Worm (Caenorhabditis elegans) whole organism, young adult: ENCODE measurements around the gene K08H2.3.

Experiments used
- B0019.2 ChIP-seq: fragments of 200-800 bp; sonication (Bioruptor generic); conservative IDR thresholded peaks from 2 replicates; pipeline ENCODE4 v1.3.6; 2022; ENCODE audit warnings: missing genetic modification reagents, missing genetic modification characterization, missing compliant biosample characterization
- C06A6.2 ChIP-seq: fragments of 200-800 bp; sonication (Bioruptor generic); conservative IDR thresholded peaks from 2 replicates; pipeline ENCODE4 v1.3.6; 2022; ENCODE audit warnings: missing genetic modification characterization, missing compliant biosample characterization
- F23B12.7 ChIP-seq: sonication (generic microtip); optimal IDR thresholded peaks from 2 replicates; lab custom pipeline; 2017; ENCODE audit warnings: missing genetic modification characterization, mild to moderate bottlenecking, missing compliant biosample characterization, antibody characterized with exemption, moderate library complexity; ENCODE audit not compliant: insufficient read depth
- F33H1.4 ChIP-seq: fragments of 200-800 bp; sonication (Bioruptor generic); IDR thresholded peaks from 2 replicates; pipeline ENCODE4 v1.3.6; 2022; ENCODE audit warnings: missing genetic modification reagents, missing genetic modification characterization, missing compliant biosample characterization
- F37B4.10 ChIP-seq: fragments of 200-800 bp; sonication (Bioruptor generic); IDR thresholded peaks from 2 replicates; pipeline ENCODE4 v1.3.6; 2022; ENCODE audit warnings: missing genetic modification characterization, missing compliant biosample characterization
- F39B2.1 ChIP-seq: fragments of 200-800 bp; sonication (Bioruptor generic); IDR thresholded peaks from 2 replicates; pipeline ENCODE4 v1.3.6; 2022; ENCODE audit warnings: missing genetic modification reagents, missing genetic modification characterization, missing compliant biosample characterization
- F57C9.4 ChIP-seq: sonication (generic microtip); optimal IDR thresholded peaks from 2 replicates; lab custom pipeline; 2017; ENCODE audit warnings: mild to moderate bottlenecking, missing genetic modification characterization, missing compliant biosample characterization
- K11D2.4 ChIP-seq: fragments of 200-800 bp; sonication (Bioruptor generic); IDR thresholded peaks from 2 replicates; pipeline ENCODE4 v1.3.6; 2022; ENCODE audit warnings: missing genetic modification reagents, missing genetic modification characterization, missing compliant biosample characterization
- T26A5.8 ChIP-seq: sonication (generic microtip); optimal IDR thresholded peaks from 2 replicates; lab custom pipeline; 2016; ENCODE audit warnings: missing genetic modification characterization, missing compliant biosample characterization
- Y67H2A.10 ChIP-seq: fragments of 200-800 bp; sonication (Bioruptor generic); conservative IDR thresholded peaks from 2 replicates; pipeline ENCODE4 v1.3.6; 2022; ENCODE audit warnings: missing genetic modification reagents, missing genetic modification characterization, missing compliant biosample characterization
- Y79H2A.3 ChIP-seq: fragments of 200-800 bp; sonication (Bioruptor generic); conservative IDR thresholded peaks from 2 replicates; pipeline ENCODE4 v1.3.6; 2022; ENCODE audit warnings: missing genetic modification reagents, missing genetic modification characterization, missing compliant biosample characterization
- akir-1 ChIP-seq: fragments of 200-800 bp; sonication (Bioruptor generic); optimal IDR thresholded peaks from 2 replicates; lab custom pipeline; 2018; ENCODE audit warnings: mild to moderate bottlenecking, missing genetic modification characterization, moderate library complexity, missing compliant biosample characterization
- ama-1 ChIP-seq, 3 experiments: fragments of 150-350 bp in 1 of 3; sonication (generic microtip) in 2 of 3; optimal IDR thresholded peaks; 2 replicates each; lab custom pipeline; 2014 to 2018; ENCODE audit warnings: missing biosample characterization in 2 of 3, missing genetic modification characterization in 2 of 3, missing genetic modification reagents in 2 of 3
- aptf-3 ChIP-seq: fragments of 200-800 bp; sonication (Bioruptor generic); IDR thresholded peaks from 2 replicates; pipeline ENCODE4 v1.3.6; 2022; ENCODE audit warnings: missing genetic modification characterization, missing compliant biosample characterization
- athp-1 ChIP-seq: sonication (generic microtip); optimal IDR thresholded peaks from 2 replicates; lab custom pipeline; 2017; ENCODE audit warnings: mild to moderate bottlenecking, missing genetic modification characterization, missing compliant biosample characterization
- attf-5 ChIP-seq: fragments of 200-800 bp; sonication (Bioruptor generic); optimal IDR thresholded peaks from 2 replicates; lab custom pipeline; 2018; ENCODE audit warnings: mild to moderate bottlenecking, missing genetic modification characterization, missing compliant biosample characterization
- ceh-27 ChIP-seq: fragments of 200-800 bp; sonication (Bioruptor generic); optimal IDR thresholded peaks from 2 replicates; lab custom pipeline; 2018; ENCODE audit warnings: mild to moderate bottlenecking, missing genetic modification characterization, moderate library complexity, missing compliant biosample characterization
- ceh-40 ChIP-seq: fragments of 200-800 bp; sonication (Bioruptor generic); IDR thresholded peaks from 2 replicates; pipeline ENCODE4 v1.3.6; 2022; ENCODE audit warnings: missing genetic modification characterization, missing compliant biosample characterization
- ceh-58 ChIP-seq: fragments of 200-800 bp; sonication (Bioruptor generic); IDR thresholded peaks from 2 replicates; pipeline ENCODE4 v1.3.6; 2022; ENCODE audit warnings: missing genetic modification characterization, missing compliant biosample characterization
- die-1 ChIP-seq: sonication (generic microtip); optimal IDR thresholded peaks from 2 replicates; lab custom pipeline; 2016; ENCODE audit warnings: missing genotype, mild to moderate bottlenecking, missing genetic modification characterization, missing compliant biosample characterization
- dpff-1 ChIP-seq: sonication (generic microtip); optimal IDR thresholded peaks from 2 replicates; lab custom pipeline; 2017; ENCODE audit warnings: mild to moderate bottlenecking, missing genetic modification characterization, missing compliant biosample characterization
- gei-17 ChIP-seq: fragments of 200-800 bp; sonication (Bioruptor generic); optimal IDR thresholded peaks from 2 replicates; lab custom pipeline; 2018; ENCODE audit warnings: mild to moderate bottlenecking, missing genetic modification characterization, missing compliant biosample characterization
- hlh-26 ChIP-seq: fragments of 200-800 bp; sonication (Bioruptor generic); conservative IDR thresholded peaks from 2 replicates; pipeline ENCODE4 v1.3.6; 2022; ENCODE audit warnings: missing genetic modification reagents, missing genetic modification characterization, missing compliant biosample characterization
- hsf-1 ChIP-seq: fragments of 200-800 bp; sonication (Bioruptor generic); IDR thresholded peaks from 2 replicates; pipeline ENCODE4 v1.3.6; 2022; ENCODE audit warnings: missing genetic modification reagents, missing genetic modification characterization, missing compliant biosample characterization
- let-526 ChIP-seq: fragments of 200-800 bp; sonication (Bioruptor generic); IDR thresholded peaks from 2 replicates; pipeline ENCODE4 v1.3.6; 2022; ENCODE audit warnings: missing genetic modification reagents, missing genetic modification characterization, missing compliant biosample characterization
- lin-40 ChIP-seq: sonication (generic microtip); optimal IDR thresholded peaks from 2 replicates; lab custom pipeline; 2016; ENCODE audit warnings: missing genetic modification characterization, mild to moderate bottlenecking, missing compliant biosample characterization, missing genotype, missing genetic modification reagents
- lir-1 ChIP-seq: fragments of 200-800 bp; sonication (Bioruptor generic); conservative IDR thresholded peaks from 2 replicates; pipeline ENCODE4 v1.3.6; 2022; ENCODE audit warnings: missing genetic modification reagents, missing genetic modification characterization, missing compliant biosample characterization
- lsl-1 ChIP-seq: fragments of 200-800 bp; sonication (Bioruptor generic); optimal IDR thresholded peaks from 2 replicates; lab custom pipeline; 2018; ENCODE audit warnings: mild to moderate bottlenecking, missing genetic modification characterization, moderate library complexity, missing compliant biosample characterization
- madf-3 ChIP-seq: fragments of 200-800 bp; sonication (Bioruptor generic); IDR thresholded peaks from 2 replicates; pipeline ENCODE4 v1.3.6; 2022; ENCODE audit warnings: missing genetic modification reagents, missing genetic modification characterization, missing compliant biosample characterization
- nfya-1 ChIP-seq: sonication (generic microtip); optimal IDR thresholded peaks from 2 replicates; lab custom pipeline; 2017; ENCODE audit warnings: antibody characterized with exemption, missing compliant biosample characterization, missing genetic modification characterization, borderline replicate concordance; ENCODE audit not compliant: insufficient read depth
- nfyb-1 ChIP-seq: fragments of 200-800 bp; sonication (Bioruptor generic); IDR thresholded peaks from 2 replicates; pipeline ENCODE4 v1.3.6; 2022; ENCODE audit warnings: missing genetic modification reagents, missing genetic modification characterization, missing compliant biosample characterization
- nhr-120 ChIP-seq: fragments of 200-800 bp; sonication (Bioruptor generic); IDR thresholded peaks from 2 replicates; pipeline ENCODE4 v1.3.6; 2022; ENCODE audit warnings: missing genetic modification characterization, missing compliant biosample characterization
- nhr-80 ChIP-seq: sonication (generic microtip); optimal IDR thresholded peaks from 2 replicates; lab custom pipeline; 2016; ENCODE audit warnings: missing genetic modification characterization, missing compliant biosample characterization
- pbrm-1 ChIP-seq: fragments of 200-800 bp; sonication (Bioruptor generic); IDR thresholded peaks from 2 replicates; pipeline ENCODE4 v1.3.6; 2022; ENCODE audit warnings: missing genetic modification reagents, missing genetic modification characterization, missing compliant biosample characterization
- rpc-1 ChIP-seq, 2 experiments: fragments of 150-350 bp in 1 of 2; sonication (generic microtip) in 1 of 2; optimal IDR thresholded peaks; 2 replicates each; lab custom pipeline; 2014 to 2018; ENCODE audit warnings: missing biosample characterization in 1 of 2, missing genetic modification characterization in 1 of 2, missing genetic modification reagents in 1 of 2, missing genotype in 1 of 2
- snpc-1.1 ChIP-seq: sonication (generic microtip); optimal IDR thresholded peaks from 2 replicates; lab custom pipeline; 2017; ENCODE audit warnings: missing genetic modification characterization, mild to moderate bottlenecking, missing compliant biosample characterization, antibody characterized with exemption, moderate library complexity, missing genotype, missing genetic modification reagents; ENCODE audit not compliant: insufficient read depth
- tbx-9 ChIP-seq: sonication (generic microtip); optimal IDR thresholded peaks from 2 replicates; lab custom pipeline; 2016; ENCODE audit warnings: borderline replicate concordance, missing genetic modification characterization, inconsistent platforms, missing compliant biosample characterization
- unc-130 ChIP-seq: sonication (generic microtip); optimal IDR thresholded peaks from 2 replicates; lab custom pipeline; 2016; ENCODE audit warnings: missing genetic modification reagents, missing genetic modification characterization, missing compliant biosample characterization
- unc-62 ChIP-seq: fragments of 150-350 bp; optimal IDR thresholded peaks from 2 replicates; lab custom pipeline; 2014; ENCODE audit warnings: missing biosample characterization, missing genetic modification reagents, missing genetic modification characterization
- ztf-3 ChIP-seq: fragments of 200-800 bp; sonication (Bioruptor generic); optimal IDR thresholded peaks from 2 replicates; lab custom pipeline; 2018; ENCODE audit warnings: mild to moderate bottlenecking, missing genetic modification characterization, missing compliant biosample characterization
- ztf-6 ChIP-seq: fragments of 200-800 bp; sonication (Bioruptor generic); IDR thresholded peaks from 2 replicates; pipeline ENCODE4 v1.3.6; 2022; ENCODE audit warnings: missing genetic modification reagents, missing genetic modification characterization, missing compliant biosample characterization

K08H2.3 gene

ce11 chrX:13224608-13225007, 12.6 kb upstream of the K08H2.3 start, which contains the start of gene skr-19:
Gene skr-19 (minus strand): TSS chrX:13224708.
- no peak for TF ChIP-seq F33H1.4
- TF ChIP-seq hsf-1 = no peak
- TF ChIP-seq K11D2.4 = no peak
- TF ChIP-seq rpc-1 (optimal IDR thresholded peaks at IDR 0.05; lab: Kevin White, UChicago) = no peak
- no peak for TF ChIP-seq rpc-1 (tag; optimal IDR thresholded peaks at IDR 0.05; lab: Kevin White, UChicago)

- no peak for TF ChIP-seq pbrm-1 (GFP tag; lab: Robert Waterston, UW)
- no peak for TF ChIP-seq unc-130 (GFP tag; lab: Kevin White, UChicago)
- TF ChIP-seq madf-3 (GFP tag; lab: Robert Waterston, UW) = peak; percentile 78; the same call in 1 of the 2 replicates
- no peak for TF ChIP-seq F39B2.1 (GFP tag; lab: Robert Waterston, UW)
- no peak for TF ChIP-seq F23B12.7 (tag; lab: Kevin White, UChicago)
- TF ChIP-seq attf-5 (GFP tag; lab: Kevin White, UChicago) = no peak
- TF ChIP-seq ztf-3 = no peak
- no peak for TF ChIP-seq ceh-58 (GFP tag; lab: Robert Waterston, UW)
- TF ChIP-seq nhr-120 (GFP tag; lab: Robert Waterston, UW) = no peak
- TF ChIP-seq akir-1 = no peak
- TF ChIP-seq tbx-9 (tag; lab: Kevin White, UChicago) = no peak
- TF ChIP-seq nfya-1 = no peak
- TF ChIP-seq nfyb-1 (GFP tag; lab: Robert Waterston, UW) = no peak
- TF ChIP-seq snpc-1.1 (tag; lab: Kevin White, UChicago) = no peak
- TF ChIP-seq Y67H2A.10 = no peak
- TF ChIP-seq let-526 (GFP tag; lab: Robert Waterston, UW) = no peak
- no peak for TF ChIP-seq dpff-1 (tag; lab: Kevin White, UChicago)
- TF ChIP-seq ceh-40 (GFP tag; lab: Robert Waterston, UW) = no peak
- TF ChIP-seq hlh-26 (GFP tag; lab: Robert Waterston, UW) = no peak
- TF ChIP-seq unc-62 (GFP tag; lab: Kevin White, UChicago) = peak; percentile 29
- TF ChIP-seq Y79H2A.3 (GFP tag; lab: Robert Waterston, UW) = no peak
- no peak for TF ChIP-seq ama-1 (optimal IDR thresholded peaks at IDR 0.05; lab: Kevin White, UChicago)
- TF ChIP-seq ama-1 (GFP tag; optimal IDR thresholded peaks at IDR 0.05; lab: Kevin White, UChicago) = no peak
- no peak for TF ChIP-seq C06A6.2 (GFP tag; lab: Robert Waterston, UW)
- TF ChIP-seq B0019.2 (GFP tag; lab: Robert Waterston, UW) = no peak
- no peak for TF ChIP-seq T26A5.8
- TF ChIP-seq aptf-3 (GFP tag; lab: Robert Waterston, UW) = no peak
- TF ChIP-seq lin-40 (tag; lab: Kevin White, UChicago) = peak; percentile 9
- no peak for TF ChIP-seq ztf-6
- no peak for TF ChIP-seq gei-17 (GFP tag; lab: Kevin White, UChicago)
- TF ChIP-seq hsf-1 = 0 out of 2 replicates have a peak, but pooled peaks have one; percentile 11
- TF ChIP-seq nhr-80 (tag; lab: Kevin White, UChicago) = peak; percentile 67
- no peak for TF ChIP-seq F57C9.4 (tag; lab: Kevin White, UChicago)
- TF ChIP-seq athp-1 = no peak
- no peak for TF ChIP-seq F37B4.10 (GFP tag; lab: Robert Waterston, UW)
- no peak for TF ChIP-seq lsl-1 (GFP tag; lab: Kevin White, UChicago)
- TF ChIP-seq lir-1 (GFP tag; lab: Robert Waterston, UW) = no peak
- TF ChIP-seq die-1 (tag; lab: Kevin White, UChicago) = no peak
- no peak for TF ChIP-seq ceh-27
Measured at ce11 chrX:13225111-13225905, 11.9 kb upstream of the K08H2.3 start.
